Worm (Caenorhabditis elegans): ENCODE measurements around the gene sna-1.

The sna-1 gene

DNA sequence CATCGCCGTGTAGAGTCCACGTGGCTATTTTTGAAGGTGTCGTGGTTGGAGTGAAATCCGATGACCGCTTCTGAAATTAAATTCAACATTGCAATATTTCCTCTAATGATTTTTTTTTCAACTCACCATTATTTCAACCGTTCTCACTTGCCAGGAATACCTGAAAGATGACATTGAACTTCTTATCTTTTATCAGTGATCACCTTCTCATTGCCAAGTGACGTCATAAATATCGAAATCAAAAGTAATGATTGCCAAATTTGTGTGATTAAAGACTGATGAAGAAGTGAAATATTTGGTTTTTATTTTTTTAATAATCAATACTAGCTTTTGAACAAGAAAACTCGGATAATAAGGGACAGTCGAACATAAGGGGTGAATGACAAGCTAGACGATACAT lies 3.7 kb downstream of the sna-1 start, which contains the start of gene W02F12.4 (continued):
- TF ChIP-seq lsl-1 (GFP tag; optimal IDR thresholded peaks at IDR 0.05), result no peak
- no peak for TF ChIP-seq ekl-4 (GFP tag; IDR thresholded peaks at IDR 0.05)
- no peak for TF ChIP-seq cebp-1 (GFP tag; IDR thresholded peaks at IDR 0.05)
- peak; percentile 38 for TF ChIP-seq cebp-1 (tag; optimal IDR thresholded peaks at IDR 0.05)
- no peak for TF ChIP-seq ztf-25 (GFP tag; IDR thresholded peaks at IDR 0.05)
- TF ChIP-seq K11D2.4 (GFP tag; IDR thresholded peaks at IDR 0.05), result no peak
- no peak for TF ChIP-seq chd-7 (tag; optimal IDR thresholded peaks at IDR 0.05)
- no peak for TF ChIP-seq B0019.2 (GFP tag; conservative IDR thresholded peaks at IDR 0.05)
- TF ChIP-seq akir-1 (GFP tag; optimal IDR thresholded peaks at IDR 0.05), result no peak
- TF ChIP-seq F39B2.1 (GFP tag; IDR thresholded peaks at IDR 0.05), result no peak
- no peak for TF ChIP-seq ets-4 (GFP tag; optimal IDR thresholded peaks at IDR 0.05)
- no peak for TF ChIP-seq xnd-1 (tag; optimal IDR thresholded peaks at IDR 0.05)

DNA sequence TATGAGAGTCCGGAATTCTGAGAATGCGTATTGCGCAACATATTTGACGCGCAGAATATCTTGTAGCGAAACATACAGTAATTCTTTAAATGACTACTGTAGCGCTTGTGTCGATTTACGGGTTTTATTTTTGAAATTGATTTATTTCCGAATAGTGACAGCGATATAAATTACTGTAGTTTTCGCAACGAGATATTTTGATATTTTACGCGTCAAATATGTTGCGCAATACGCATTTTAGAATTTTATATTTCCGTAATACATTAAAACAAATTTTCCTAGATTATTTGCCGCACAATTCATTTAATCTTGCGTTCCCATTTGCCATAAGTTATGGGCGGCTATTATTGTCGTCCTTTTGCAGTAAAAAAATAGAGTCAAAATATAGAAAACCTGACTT lies 5.1 kb downstream of the sna-1 start:
- TF ChIP-seq ceh-91 (GFP tag; IDR thresholded peaks at IDR 0.05), result 0 out of 2 replicates have a peak, but pooled peaks have one; percentile 33
- peak; percentile 15 for TF ChIP-seq lsl-1 (GFP tag; optimal IDR thresholded peaks at IDR 0.05)
- TF ChIP-seq ceh-100 (GFP tag; IDR thresholded peaks at IDR 0.05), result no peak
- TF ChIP-seq snpc-1.3 (tag; optimal IDR thresholded peaks at IDR 0.05; ENCODE audit: insufficient read depth), result no peak

DNA sequence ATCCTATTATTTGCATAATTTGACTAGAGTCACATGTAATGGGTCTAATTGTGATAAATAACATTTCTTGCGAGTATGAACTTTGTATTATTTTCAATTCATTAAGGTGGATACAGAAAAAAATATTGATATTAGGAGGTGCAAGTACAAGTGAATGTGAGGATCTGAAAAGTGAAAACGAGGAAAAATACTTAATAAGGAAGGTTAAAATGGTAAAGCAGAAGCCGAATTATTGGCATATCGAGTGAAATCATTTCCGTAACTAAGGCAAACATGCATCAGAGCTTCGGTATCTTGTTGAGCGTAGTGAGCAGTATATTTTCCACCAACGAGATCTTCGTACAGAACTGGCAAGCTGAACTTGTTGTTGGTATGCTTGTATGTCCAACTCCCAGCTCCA lies 6.0 kb downstream of the sna-1 start:
- TF ChIP-seq ztf-28 (GFP tag; IDR thresholded peaks at IDR 0.05) (no peak), xnd-1 (tag; optimal IDR thresholded peaks at IDR 0.05) (peak; percentile 25), madf-6 (GFP tag; IDR thresholded peaks at IDR 0.05) (peak; percentile 55; the same call in 1 of the 2 replicates), B0336.3 (GFP tag; IDR thresholded peaks at IDR 0.05) (peak; percentile 58; the same call in 1 of the 2 replicates), repo-1 (tag; optimal IDR thresholded peaks at IDR 0.05) (no peak), Y95B8A.8 (GFP tag; IDR thresholded peaks at IDR 0.05) (0 out of 2 replicates have a peak, but pooled peaks have one; percentile 7), lin-26 (GFP tag; IDR thresholded peaks at IDR 0.05) (peak; percentile 28; the same call in 1 of the 2 replicates)

- no peak for TF ChIP-seq ZK185.1 (tag; optimal IDR thresholded peaks at IDR 0.05; ENCODE audit: poor library complexity, severe bottlenecking)
- no peak for TF ChIP-seq T26A5.8 (tag; optimal IDR thresholded peaks at IDR 0.05)
- TF ChIP-seq dox-1 (GFP tag; IDR thresholded peaks at IDR 0.05), result 0 out of 2 replicates have a peak, but pooled peaks have one; percentile 21
- TF ChIP-seq K12H6.12 (tag; optimal IDR thresholded peaks at IDR 0.05), result no peak
- TF ChIP-seq dpl-1 (GFP tag; optimal IDR thresholded peaks at IDR 0.05), result peak; percentile 61
- no peak for TF ChIP-seq nhr-120 (GFP tag; IDR thresholded peaks at IDR 0.05)
- peak; percentile 27 for TF ChIP-seq snpc-3.4 (tag; optimal IDR thresholded peaks at IDR 0.05)
- TF ChIP-seq xnd-1 (tag; optimal IDR thresholded peaks at IDR 0.05), result peak; percentile 83
- TF ChIP-seq D2030.7 (GFP tag; IDR thresholded peaks at IDR 0.05), result 0 out of 2 replicates have a peak, but pooled peaks have one; percentile 35
- no peak for TF ChIP-seq B0035.1 (tag; optimal IDR thresholded peaks at IDR 0.05)
- 0 out of 2 replicates have a peak, but pooled peaks have one; percentile 8 for TF ChIP-seq rcor-1 (GFP tag; IDR thresholded peaks at IDR 0.05)
- TF ChIP-seq chd-7 (tag; optimal IDR thresholded peaks at IDR 0.05), result no peak
- TF ChIP-seq madf-6 (GFP tag; IDR thresholded peaks at IDR 0.05), result peak; percentile 90
- TF ChIP-seq lin-54 (GFP tag; optimal IDR thresholded peaks at IDR 0.05), result peak; percentile 10
- TF ChIP-seq F37B4.10 (GFP tag; IDR thresholded peaks at IDR 0.05), result no peak
- TF ChIP-seq lir-1 (GFP tag; conservative IDR thresholded peaks at IDR 0.05), result no peak
- TF ChIP-seq sptf-2 (GFP tag; optimal IDR thresholded peaks at IDR 0.05), result no peak
- peak; percentile 82 for TF ChIP-seq F33H1.4 (GFP tag; IDR thresholded peaks at IDR 0.05)
- TF ChIP-seq egl-44 (GFP tag; IDR thresholded peaks at IDR 0.05), result no peak
- peak; percentile 77 for TF ChIP-seq efl-1 (GFP tag; optimal IDR thresholded peaks at IDR 0.05)
- peak; percentile 67 for TF ChIP-seq madf-8 (GFP tag; conservative IDR thresholded peaks at IDR 0.05)
- TF ChIP-seq Y53F4B.3 (GFP tag; IDR thresholded peaks at IDR 0.05), result no peak
- TF ChIP-seq F57A8.1 (GFP tag; optimal IDR thresholded peaks at IDR 0.05), result no peak
- no peak for TF ChIP-seq ztf-6 (GFP tag; IDR thresholded peaks at IDR 0.05)
- no peak for TF ChIP-seq F10E7.11 (tag; optimal IDR thresholded peaks at IDR 0.05)
- peak; percentile 12 for TF ChIP-seq snpc-1.3 (tag; optimal IDR thresholded peaks at IDR 0.05; ENCODE audit: insufficient read depth)
- TF ChIP-seq lsl-1 (GFP tag; optimal IDR thresholded peaks at IDR 0.05), result peak; percentile 92
Observed at ce11 chrV:6702692-6703091, 7.8 kb downstream of the sna-1 start, which contains the start of gene era-1. Gene era-1, plus strand, starts transcription at chrV:6703057.

All from whole organism, young adult.